Worm (Caenorhabditis elegans) whole organism, L2 larva: ENCODE measurements around the gene unc-93.

Experiments used
- ama-1 ChIP-seq: fragments of 150-350 bp; optimal IDR thresholded peaks from 2 replicates; lab custom pipeline; 2018; ENCODE audit warnings: inconsistent platforms
- ceh-16 ChIP-seq: fragments of 150-350 bp; optimal IDR thresholded peaks from 2 replicates; lab custom pipeline; 2014; ENCODE audit warnings: missing biosample characterization, missing genetic modification characterization
- elt-3 ChIP-seq: sonication (generic microtip); optimal IDR thresholded peaks from 2 replicates; lab custom pipeline; 2017; ENCODE audit warnings: missing biosample characterization, missing genetic modification characterization
- lin-13 ChIP-seq: fragments of 150-350 bp; optimal IDR thresholded peaks from 2 replicates; lab custom pipeline; 2014; ENCODE audit warnings: missing biosample characterization, missing genetic modification reagents, missing genetic modification characterization
- nhr-237 ChIP-seq: fragments of 150-350 bp; optimal IDR thresholded peaks from 2 replicates; lab custom pipeline; 2014; ENCODE audit warnings: missing biosample characterization, missing genetic modification characterization
- unc-62 ChIP-seq: fragments of 150-350 bp; optimal IDR thresholded peaks from 2 replicates; lab custom pipeline; 2014; ENCODE audit warnings: missing biosample characterization, missing genetic modification reagents, missing genetic modification characterization

ce11 chrIII:3674149-3674548 lies 30.0 kb downstream of the unc-93 start:
- TF ChIP-seq lin-13 (GFP tag; lab: Kevin White, UChicago) (no peak), nhr-237 (tag; lab: Kevin White, UChicago) (no peak), elt-3 (no peak), ama-1 (no peak), ceh-16 (no peak), unc-62 (GFP tag; lab: Kevin White, UChicago) (no peak)
